Fruit fly (Drosophila melanogaster) whole organism, embryonic: Measurements from ENCODE around the gene Rbf2.

Source experiments
- CG10267 ChIP-seq: fragments of 200-800 bp; sonication (Bioruptor generic); optimal IDR thresholded peaks from 2 replicates; lab custom pipeline; 2018; ENCODE audit warnings: missing biosample characterization, mild to moderate bottlenecking, missing genetic modification characterization, moderate library complexity
- CG10979 ChIP-seq: fragments of 200-800 bp; sonication (Bioruptor generic); optimal IDR thresholded peaks from 2 replicates; lab custom pipeline; 2018; ENCODE audit warnings: missing biosample characterization, mild to moderate bottlenecking, missing genetic modification characterization, moderate library complexity
- CG11504 ChIP-seq: fragments of 200-800 bp; sonication (Bioruptor generic); optimal IDR thresholded peaks from 3 replicates; lab custom pipeline; 2019; ENCODE audit warnings: missing biosample characterization, mild to moderate bottlenecking, missing genetic modification characterization, moderate library complexity
- CG11560 ChIP-seq: fragments of 200-800 bp; sonication (Bioruptor generic); IDR thresholded peaks from 3 replicates; pipeline ENCODE4 v1.3.6; 2022; ENCODE audit warnings: missing biosample characterization, missing genetic modification characterization
- CG11696 ChIP-seq: fragments of 200-800 bp; sonication (Bioruptor generic); IDR thresholded peaks from 2 replicates; pipeline ENCODE4 v1.3.6; 2022; ENCODE audit warnings: missing biosample characterization, missing genetic modification characterization
- CG12104 ChIP-seq: fragments of 200-800 bp; sonication (Bioruptor generic); optimal IDR thresholded peaks from 3 replicates; lab custom pipeline; 2016; ENCODE audit warnings: missing biosample characterization, missing genetic modification characterization
- CG12219 ChIP-seq: fragments of 200-800 bp; sonication (Bioruptor generic); optimal IDR thresholded peaks from 3 replicates; lab custom pipeline; 2018; ENCODE audit warnings: missing biosample characterization, mild to moderate bottlenecking, missing genetic modification characterization
- CG12236 ChIP-seq: fragments of 200-800 bp; sonication (Bioruptor generic); optimal IDR thresholded peaks from 2 replicates; lab custom pipeline; 2016; ENCODE audit warnings: missing biosample characterization, missing genetic modification characterization
- CG12659 ChIP-seq: fragments of 200-800 bp; sonication (Bioruptor generic); optimal IDR thresholded peaks from 3 replicates; lab custom pipeline; 2017; ENCODE audit warnings: mild to moderate bottlenecking, missing biosample characterization, missing genetic modification reagents, missing genetic modification characterization
- CG13894 ChIP-seq: fragments of 200-800 bp; sonication (Bioruptor generic); optimal IDR thresholded peaks from 3 replicates; lab custom pipeline; 2018; ENCODE audit warnings: missing biosample characterization, mild to moderate bottlenecking, missing genetic modification characterization, moderate library complexity
- CG15479 ChIP-seq: fragments of 200-800 bp; sonication (Bioruptor generic); optimal IDR thresholded peaks from 3 replicates; lab custom pipeline; 2019; ENCODE audit warnings: missing biosample characterization, mild to moderate bottlenecking, missing genetic modification characterization, moderate library complexity
- CG17359 ChIP-seq: fragments of 200-800 bp; sonication (Bioruptor generic); optimal IDR thresholded peaks from 3 replicates; lab custom pipeline; 2018; ENCODE audit warnings: missing biosample characterization, mild to moderate bottlenecking, missing genetic modification characterization, moderate library complexity
- CG17568 ChIP-seq: fragments of 200-800 bp; sonication (Bioruptor generic); optimal IDR thresholded peaks from 2 replicates; lab custom pipeline; 2018; ENCODE audit warnings: missing biosample characterization, mild to moderate bottlenecking, missing genetic modification characterization, moderate library complexity
- CG18011 ChIP-seq: fragments of 200-800 bp; sonication (Bioruptor generic); optimal IDR thresholded peaks from 2 replicates; lab custom pipeline; 2017; ENCODE audit warnings: missing biosample characterization, missing genetic modification characterization, mild to moderate bottlenecking, moderate library complexity, missing genotype
- CG2875 ChIP-seq: fragments of 200-800 bp; sonication (Bioruptor generic); optimal IDR thresholded peaks from 2 replicates; lab custom pipeline; 2017; ENCODE audit warnings: missing biosample characterization, mild to moderate bottlenecking, missing genetic modification characterization, missing genetic modification reagents
- CG30403 ChIP-seq: fragments of 200-800 bp; sonication (Bioruptor generic); optimal IDR thresholded peaks from 3 replicates; lab custom pipeline; 2016; ENCODE audit warnings: missing biosample characterization, missing genetic modification characterization
- CG30431 ChIP-seq: fragments of 200-800 bp; sonication (Bioruptor generic); optimal IDR thresholded peaks from 2 replicates; lab custom pipeline; 2017; ENCODE audit warnings: missing biosample characterization, missing genetic modification characterization
- CG32532 ChIP-seq: fragments of 200-800 bp; sonication (Bioruptor generic); IDR thresholded peaks from 2 replicates; pipeline ENCODE4 v1.3.6; 2022; ENCODE audit warnings: missing biosample characterization, missing genetic modification characterization
- CG42726 ChIP-seq: fragments of 200-800 bp; sonication (Bioruptor generic); IDR thresholded peaks from 2 replicates; pipeline ENCODE4 v1.3.6; 2022; ENCODE audit warnings: missing biosample characterization, missing genetic modification characterization; ENCODE audit not compliant: partially characterized antibody
- CG4360 ChIP-seq: fragments of 200-800 bp; sonication (Bioruptor generic); IDR thresholded peaks from 2 replicates; pipeline ENCODE4 v1.3.6; 2022; ENCODE audit warnings: missing biosample characterization, missing genetic modification characterization
- CG4820 ChIP-seq: fragments of 200-800 bp; sonication (Bioruptor generic); optimal IDR thresholded peaks from 3 replicates; lab custom pipeline; 2016; ENCODE audit warnings: missing biosample characterization, missing genetic modification characterization
- CG5180 ChIP-seq: fragments of 200-800 bp; sonication (Bioruptor generic); optimal IDR thresholded peaks from 3 replicates; lab custom pipeline; 2017; ENCODE audit warnings: missing biosample characterization, missing genetic modification characterization, mild to moderate bottlenecking, moderate library complexity, missing genetic modification reagents
- CG6254 ChIP-seq: fragments of 200-800 bp; sonication (Bioruptor generic); optimal IDR thresholded peaks from 3 replicates; lab custom pipeline; 2017; ENCODE audit warnings: mild to moderate bottlenecking, missing biosample characterization, missing genetic modification reagents, missing genetic modification characterization
- CG7745 ChIP-seq: fragments of 200-800 bp; sonication (Bioruptor generic); optimal IDR thresholded peaks from 2 replicates; lab custom pipeline; 2018; ENCODE audit warnings: missing biosample characterization, mild to moderate bottlenecking, missing genetic modification characterization, moderate library complexity
- CG7839 ChIP-seq: fragments of 200-800 bp; sonication (Bioruptor generic); optimal IDR thresholded peaks from 3 replicates; lab custom pipeline; 2018; ENCODE audit warnings: missing biosample characterization, mild to moderate bottlenecking, missing genetic modification characterization, moderate library complexity
- CG8478 ChIP-seq: fragments of >200 bp; optimal IDR thresholded peaks from 2 replicates; lab custom pipeline; 2018
- CG9876 ChIP-seq: fragments of 200-800 bp; sonication (Bioruptor generic); optimal IDR thresholded peaks from 2 replicates; lab custom pipeline; 2016; ENCODE audit warnings: missing biosample characterization, missing genetic modification characterization
- CG9932 ChIP-seq: fragments of 200-800 bp; sonication (Bioruptor generic); IDR thresholded peaks from 2 replicates; pipeline ENCODE4 v1.3.6; 2022; ENCODE audit warnings: missing biosample characterization, missing genetic modification characterization
- CHES-1-like ChIP-seq: fragments of 200-800 bp; sonication (Bioruptor generic); optimal IDR thresholded peaks from 2 replicates; lab custom pipeline; 2016; ENCODE audit warnings: missing biosample characterization, missing genetic modification characterization
- Dek ChIP-seq: fragments of 200-800 bp; sonication (Bioruptor generic); optimal IDR thresholded peaks from 3 replicates; lab custom pipeline; 2019; ENCODE audit warnings: missing biosample characterization, mild to moderate bottlenecking, missing genetic modification characterization, moderate library complexity
- Dip2 ChIP-seq: fragments of 200-800 bp; sonication (Bioruptor generic); IDR thresholded peaks from 2 replicates; pipeline ENCODE4 v1.3.6; 2022; ENCODE audit warnings: missing biosample characterization, missing genetic modification characterization
- Ets97D ChIP-seq: fragments of 200-800 bp; sonication (Bioruptor generic); optimal IDR thresholded peaks from 3 replicates; lab custom pipeline; 2016; ENCODE audit warnings: missing biosample characterization, missing genetic modification characterization
- Fer2 ChIP-seq: fragments of 200-800 bp; sonication (Bioruptor generic); optimal IDR thresholded peaks from 2 replicates; lab custom pipeline; 2018; ENCODE audit warnings: missing biosample characterization, mild to moderate bottlenecking, missing genetic modification characterization, moderate library complexity
- Gsc ChIP-seq: fragments of 200-800 bp; sonication (Bioruptor generic); IDR thresholded peaks from 2 replicates; pipeline ENCODE4 v1.3.6; 2022; ENCODE audit warnings: missing biosample characterization, missing genetic modification characterization
- Lpt ChIP-seq: fragments of >200 bp; optimal IDR thresholded peaks from 2 replicates; lab custom pipeline; 2018; ENCODE audit warnings: missing biosample characterization, missing genetic modification characterization
- MESR4 ChIP-seq: fragments of 200-800 bp; sonication (Bioruptor generic); optimal IDR thresholded peaks from 2 replicates; lab custom pipeline; 2018; ENCODE audit warnings: missing biosample characterization, mild to moderate bottlenecking, missing genetic modification characterization, moderate library complexity
- NC2α ChIP-seq: fragments of 200-800 bp; sonication (Bioruptor generic); optimal IDR thresholded peaks from 2 replicates; lab custom pipeline; 2016; ENCODE audit warnings: missing biosample characterization, missing genetic modification characterization
- ash1 ChIP-seq: fragments of 200-800 bp; sonication (Bioruptor generic); optimal IDR thresholded peaks from 2 replicates; lab custom pipeline; 2018; ENCODE audit warnings: missing biosample characterization, mild to moderate bottlenecking, missing genetic modification characterization
- az2 ChIP-seq: fragments of 200-800 bp; sonication (Bioruptor generic); optimal IDR thresholded peaks from 3 replicates; lab custom pipeline; 2016; ENCODE audit warnings: missing biosample characterization, missing genetic modification characterization
- br ChIP-seq: fragments of >200 bp; optimal IDR thresholded peaks from 2 replicates; lab custom pipeline; 2017
- croc ChIP-seq: fragments of 200-800 bp; sonication (Bioruptor generic); conservative IDR thresholded peaks from 3 replicates; pipeline ENCODE4 v1.3.6; 2022; ENCODE audit warnings: missing biosample characterization, missing genetic modification characterization
- da ChIP-seq: fragments of 200-800 bp; sonication (Bioruptor generic); optimal IDR thresholded peaks from 2 replicates; lab custom pipeline; 2016; ENCODE audit warnings: missing biosample characterization, missing genetic modification characterization
- fd64A ChIP-seq: fragments of 200-800 bp; sonication (Bioruptor generic); optimal IDR thresholded peaks from 3 replicates; lab custom pipeline; 2018; ENCODE audit warnings: missing biosample characterization, mild to moderate bottlenecking, missing genetic modification characterization
- gt ChIP-seq: fragments of 200-800 bp; sonication (Bioruptor generic); IDR thresholded peaks from 2 replicates; pipeline ENCODE4 v1.3.6; 2022; ENCODE audit warnings: missing biosample characterization, missing genetic modification characterization
- ham ChIP-seq: fragments of 200-800 bp; sonication (Bioruptor generic); IDR thresholded peaks from 2 replicates; pipeline ENCODE4 v1.3.6; 2022; ENCODE audit warnings: missing biosample characterization, missing genetic modification characterization
- jing ChIP-seq: fragments of 200-800 bp; sonication (Bioruptor generic); optimal IDR thresholded peaks from 2 replicates; lab custom pipeline; 2018; ENCODE audit warnings: missing biosample characterization, mild to moderate bottlenecking, missing genetic modification characterization
- pita ChIP-seq: fragments of 200-800 bp; sonication (Bioruptor generic); optimal IDR thresholded peaks from 2 replicates; lab custom pipeline; 2017; ENCODE audit warnings: missing biosample characterization, mild to moderate bottlenecking, missing genetic modification characterization
- prd ChIP-seq, 3 experiments: fragments of >200 bp in 2 of 3; fragments of 200-800 bp in 1 of 3; sonication (Bioruptor generic) in 1 of 3; optimal IDR thresholded peaks in 2 of 3; IDR thresholded peaks in 1 of 3; 2 replicates in 2 of 3; 3 replicates in 1 of 3; pipeline versions ENCODE4 v1.3.6 to Lab custom; 2017 to 2022; ENCODE audit warnings: missing biosample characterization in 1 of 3, missing genetic modification characterization in 1 of 3
- rib ChIP-seq: fragments of 200-800 bp; sonication (Bioruptor generic); IDR thresholded peaks from 2 replicates; pipeline ENCODE4 v1.3.6; 2022; ENCODE audit warnings: missing biosample characterization, missing genetic modification characterization
- toy ChIP-seq: fragments of 200-800 bp; sonication (Bioruptor generic); IDR thresholded peaks from 2 replicates; pipeline ENCODE4 v1.3.6; 2022; ENCODE audit warnings: missing biosample characterization, missing genetic modification characterization
- wor ChIP-seq: fragments of 200-800 bp; sonication (Bioruptor generic); IDR thresholded peaks from 2 replicates; pipeline ENCODE4 v1.3.6; 2022; ENCODE audit warnings: missing biosample characterization, missing genetic modification characterization

Gene Rbf2

dm6 chr3R:15993139-15993804 lies 28.0 kb downstream of the Rbf2 start (continued):
- TF ChIP-seq br (lab: Kevin White, UChicago) = no peak
- no peak for TF ChIP-seq pita
- peak; percentile 49 for TF ChIP-seq CG15479 (GFP tag; lab: Kevin White, UChicago)
- no peak for TF ChIP-seq gt
- TF ChIP-seq CG8478 (lab: Kevin White, UChicago) = no peak
- no peak for TF ChIP-seq da (GFP tag; lab: Kevin White, UChicago)
- no peak for TF ChIP-seq Dek
- TF ChIP-seq Gsc (GFP tag; lab: Robert Waterston, UW) = no peak
- TF ChIP-seq jing (GFP tag; lab: Kevin White, UChicago) = no peak
- TF ChIP-seq CG13894 (tag; lab: Kevin White, UChicago) = no peak
- TF ChIP-seq CG10979 (tag; lab: Kevin White, UChicago) = peak; percentile 0
- no peak for TF ChIP-seq CG9876 (GFP tag; lab: Kevin White, UChicago)
- no peak for TF ChIP-seq CG30431 (GFP tag; lab: Kevin White, UChicago)
- no peak for TF ChIP-seq Dip2 (GFP tag; lab: Robert Waterston, UW)
- TF ChIP-seq ash1 (GFP tag; lab: Kevin White, UChicago) = peak; percentile 97
- TF ChIP-seq CG17568 (GFP tag; lab: Kevin White, UChicago) = no peak
- no peak for TF ChIP-seq CG12659
- TF ChIP-seq CG12219 (GFP tag; lab: Kevin White, UChicago) = no peak
- no peak for TF ChIP-seq CG12236 (GFP tag; lab: Kevin White, UChicago)
- TF ChIP-seq CG2875 (GFP tag; lab: Kevin White, UChicago) = no peak
- no peak for TF ChIP-seq CG4820 (GFP tag; lab: Kevin White, UChicago)
- no peak for TF ChIP-seq CG5180
- no peak for TF ChIP-seq Ets97D (GFP tag; lab: Kevin White, UChicago)
- no peak for TF ChIP-seq CG30403 (GFP tag; lab: Kevin White, UChicago)
- no peak for TF ChIP-seq Lpt (GFP tag; lab: Kevin White, UChicago)
- TF ChIP-seq CG11504 (tag; lab: Kevin White, UChicago) = no peak
- no peak for TF ChIP-seq CG11696
- no peak for TF ChIP-seq rib (GFP tag; lab: Robert Waterston, UW)
- TF ChIP-seq CG11560 (tag; lab: Robert Waterston, UW) = no peak
- no peak for TF ChIP-seq NC2α (GFP tag; lab: Kevin White, UChicago)
- TF ChIP-seq CG18011 = peak; percentile 54
- no peak for TF ChIP-seq CHES-1-like (GFP tag; lab: Kevin White, UChicago)
- no peak for TF ChIP-seq CG12104 (GFP tag; lab: Kevin White, UChicago)
- no peak for TF ChIP-seq az2 (GFP tag; lab: Kevin White, UChicago)
- TF ChIP-seq Fer2 = no peak
- TF ChIP-seq CG6254 (GFP tag; lab: Kevin White, UChicago) = no peak
- TF ChIP-seq CG32532 (GFP tag; lab: Robert Waterston, UW) = peak; percentile 32; the same call in 1 of the 2 replicates
- TF ChIP-seq wor (GFP tag; lab: Robert Waterston, UW) = no peak
- no peak for TF ChIP-seq croc (GFP tag; lab: Robert Waterston, UW)
- peak; percentile 100 for TF ChIP-seq CG4360 (GFP tag; lab: Robert Waterston, UW)
- no peak for TF ChIP-seq CG10267
- TF ChIP-seq CG7745 (tag; lab: Kevin White, UChicago) = no peak
- no peak for TF ChIP-seq fd64A (GFP tag; lab: Kevin White, UChicago)
- no peak for TF ChIP-seq MESR4
- no peak for TF ChIP-seq ham (GFP tag; lab: Robert Waterston, UW)
- TF ChIP-seq CG7839 (tag; lab: Kevin White, UChicago) = peak; percentile 32
- no peak for TF ChIP-seq CG9932 (GFP tag; lab: Robert Waterston, UW)
- TF ChIP-seq CG42726 = 0 out of 2 replicates have a peak, but pooled peaks have one; percentile 35
- TF ChIP-seq toy = no peak
- TF ChIP-seq prd (optimal IDR thresholded peaks at IDR 0.05; lab: Kevin White, UChicago) = no peak
- no peak for TF ChIP-seq prd (GFP tag; IDR thresholded peaks at IDR 0.05; lab: Robert Waterston, UW)
- TF ChIP-seq CG17359 (tag; lab: Kevin White, UChicago) = no peak
